Worm (Caenorhabditis elegans) whole organism, late embryonic: ENCODE data around the gene tmed-12.

Experiments used
- C38D4.7 ChIP-seq: fragments of 200-800 bp; sonication (Bioruptor generic); optimal IDR thresholded peaks from 2 replicates; lab custom pipeline; 2018; ENCODE audit warnings: mild to moderate bottlenecking, missing genetic modification characterization, moderate library complexity, missing compliant biosample characterization
- F13H6.1 ChIP-seq: sonication (generic microtip); optimal IDR thresholded peaks from 2 replicates; lab custom pipeline; 2016; ENCODE audit warnings: missing genetic modification characterization, missing compliant biosample characterization
- ama-1 ChIP-seq: fragments of 150-350 bp; optimal IDR thresholded peaks from 2 replicates; lab custom pipeline; 2014
- ceh-14 ChIP-seq: sonication (generic microtip); optimal IDR thresholded peaks from 2 replicates; lab custom pipeline; 2016; ENCODE audit warnings: missing genotype, missing genetic modification characterization, missing compliant biosample characterization
- ceh-48 ChIP-seq: sonication (generic microtip); optimal IDR thresholded peaks from 2 replicates; lab custom pipeline; 2016; ENCODE audit warnings: missing genetic modification characterization, inconsistent platforms, missing compliant biosample characterization
- dve-1 ChIP-seq: sonication (generic microtip); optimal IDR thresholded peaks from 2 replicates; lab custom pipeline; 2017; ENCODE audit warnings: antibody characterized with exemption, mild to moderate bottlenecking, missing genetic modification characterization, missing compliant biosample characterization
- lin-11 ChIP-seq: fragments of 200-800 bp; sonication (Bioruptor generic); optimal IDR thresholded peaks from 2 replicates; lab custom pipeline; 2018; ENCODE audit warnings: mild to moderate bottlenecking, missing genetic modification characterization, missing compliant biosample characterization
- pha-4 ChIP-seq: fragments of 150-350 bp; optimal IDR thresholded peaks from 2 replicates; lab custom pipeline; 2018; ENCODE audit warnings: missing biosample characterization, missing genetic modification reagents, missing genetic modification characterization
- sox-4 ChIP-seq: sonication (generic microtip); optimal IDR thresholded peaks from 2 replicates; lab custom pipeline; 2017; ENCODE audit warnings: mild to moderate bottlenecking, missing genetic modification characterization, inconsistent platforms, missing compliant biosample characterization

ce11 chrX:117080-117479, 45.9 kb downstream of the tmed-12 start, which contains the start of gene fbxa-222:
- no peak for TF ChIP-seq dve-1 (tag; lab: Kevin White, UChicago)
- TF ChIP-seq ceh-48 (tag; lab: Kevin White, UChicago), result no peak
- no peak for TF ChIP-seq ama-1 (lab: Kevin White, UChicago)
- no peak for TF ChIP-seq sox-4 (tag; lab: Kevin White, UChicago)
- TF ChIP-seq ceh-14 (tag; lab: Kevin White, UChicago), result no peak
- TF ChIP-seq F13H6.1 (tag; lab: Kevin White, UChicago), result no peak
- TF ChIP-seq pha-4 (tag; lab: Kevin White, UChicago), result no peak
- no peak for TF ChIP-seq lin-11 (tag; lab: Kevin White, UChicago)
- no peak for TF ChIP-seq C38D4.7 (GFP tag; lab: Kevin White, UChicago)
